Fruit fly (Drosophila melanogaster): ENCODE measurements around the gene RpS3.
A peak's percentile ranks its signal among the peaks of the same experiment; 100 is the strongest.

The RpS3 gene

dm6 chr3R:23338290-23338689 is 20.3 kb upstream of the RpS3 start:
- no peak for TF ChIP-seq N (GFP tag; optimal IDR thresholded peaks at IDR 0.05)
- TF ChIP-seq Rel (GFP tag; optimal IDR thresholded peaks at IDR 0.05): no peak
- TF ChIP-seq Rel (tag; optimal IDR thresholded peaks at IDR 0.05): peak; percentile 18

- TF ChIP-seq fru (GFP tag; optimal IDR thresholded peaks at IDR 0.05) (no peak), Dfd (GFP tag; optimal IDR thresholded peaks at IDR 0.05) (no peak), psq (GFP tag; optimal IDR thresholded peaks at IDR 0.05) (no peak), Hnf4 (GFP tag; optimal IDR thresholded peaks at IDR 0.05) (no peak), sage (GFP tag; optimal IDR thresholded peaks at IDR 0.05) (no peak), woc (GFP tag; optimal IDR thresholded peaks at IDR 0.05) (no peak), Vsx2 (GFP tag; optimal IDR thresholded peaks at IDR 0.05; ENCODE audit: partially characterized antibody) (no peak), br (GFP tag; optimal IDR thresholded peaks at IDR 0.05) (no peak), N (GFP tag; optimal IDR thresholded peaks at IDR 0.05) (no peak)
These were observed 18.0 kb upstream of the RpS3 start for dm6 chr3R:23340621-23341020.

DNA sequence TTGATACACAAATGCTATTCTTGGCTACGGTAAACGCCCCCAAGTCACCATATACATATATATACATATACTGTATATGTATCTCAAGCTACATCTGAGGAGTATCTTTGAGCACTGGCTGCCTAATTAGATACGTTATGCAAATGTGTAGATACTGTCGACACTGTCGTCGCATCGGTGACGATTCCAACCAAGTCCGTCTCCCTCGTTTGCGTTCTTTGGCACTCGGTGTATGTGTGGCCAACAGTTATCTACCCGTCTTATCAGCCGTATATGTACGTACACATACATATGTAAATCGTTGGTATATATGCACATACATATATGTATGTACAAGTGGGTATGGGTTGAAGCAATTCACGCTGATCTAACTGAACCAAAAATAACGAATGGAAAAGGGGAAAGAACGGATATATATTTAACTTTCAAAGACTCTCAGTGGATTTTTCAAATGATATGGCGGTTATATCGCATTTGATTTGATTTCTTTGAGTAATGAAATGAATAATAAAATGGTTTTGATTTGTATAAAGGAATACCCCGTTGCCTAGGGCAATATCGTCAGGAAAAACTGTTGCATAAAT is 16.8 kb upstream of the RpS3 start:
- TF ChIP-seq rgr (GFP tag; optimal IDR thresholded peaks at IDR 0.05): no peak
- TF ChIP-seq sv (GFP tag; optimal IDR thresholded peaks at IDR 0.05): no peak
- TF ChIP-seq Sp1 (GFP tag; optimal IDR thresholded peaks at IDR 0.05): no peak
- no peak for TF ChIP-seq brk (GFP tag; optimal IDR thresholded peaks at IDR 0.05)
- TF ChIP-seq foxo (GFP tag; optimal IDR thresholded peaks at IDR 0.05): no peak
- TF ChIP-seq jim (GFP tag; optimal IDR thresholded peaks at IDR 0.05): no peak
- no peak for TF ChIP-seq Abd-B (GFP tag; optimal IDR thresholded peaks at IDR 0.05)
- TF ChIP-seq Rel (GFP tag; optimal IDR thresholded peaks at IDR 0.05): no peak
- peak; percentile 97 for TF ChIP-seq Rel (tag; optimal IDR thresholded peaks at IDR 0.05)

DNA sequence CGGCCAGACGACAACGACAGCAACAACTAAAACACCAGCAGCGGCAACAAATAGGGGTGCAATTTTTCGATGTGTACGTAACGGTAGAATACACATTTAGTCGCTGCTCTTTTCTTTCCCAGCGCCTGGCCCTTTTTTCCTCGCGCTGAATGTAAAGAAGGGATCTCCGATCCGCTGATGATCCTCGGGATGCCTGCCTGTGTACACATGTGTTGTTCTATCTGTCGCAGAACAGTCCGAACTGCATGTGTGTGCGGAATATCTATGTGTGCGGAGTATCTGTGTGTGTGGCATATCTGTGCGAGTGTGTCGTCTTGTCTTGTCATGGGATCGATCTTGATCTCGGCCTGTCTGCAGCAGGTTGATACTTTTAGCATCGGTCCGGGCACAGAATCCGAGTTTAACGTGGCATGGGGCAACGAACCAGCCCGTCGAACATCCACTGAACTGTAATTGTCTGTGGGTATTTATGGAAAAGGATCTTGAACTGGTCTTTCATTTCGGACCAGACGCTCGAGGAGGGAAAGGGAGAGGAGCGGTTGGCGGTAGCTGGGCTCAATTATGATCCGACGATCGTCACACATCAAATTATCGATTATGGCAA is 14.8 kb upstream of the RpS3 start:
- TF ChIP-seq Jra (GFP tag; optimal IDR thresholded peaks at IDR 0.05) (no peak), ey (GFP tag; optimal IDR thresholded peaks at IDR 0.05) (no peak), Hnf4 (GFP tag; optimal IDR thresholded peaks at IDR 0.05) (no peak), CG32264 (GFP tag; optimal IDR thresholded peaks at IDR 0.05) (no peak), sage (GFP tag; optimal IDR thresholded peaks at IDR 0.05) (no peak), Hr83 (GFP tag; optimal IDR thresholded peaks at IDR 0.05; ENCODE audit: poor library complexity, severe bottlenecking) (no peak), HLH106 (tag; optimal IDR thresholded peaks at IDR 0.05) (no peak), Dif (GFP tag; optimal IDR thresholded peaks at IDR 0.05; ENCODE audit: partially characterized antibody) (no peak), Myc (optimal IDR thresholded peaks at IDR 0.05) (no peak), Sp1 (GFP tag; optimal IDR thresholded peaks at IDR 0.05) (no peak), sv (GFP tag; optimal IDR thresholded peaks at IDR 0.05) (no peak), GATAd (GFP tag; optimal IDR thresholded peaks at IDR 0.05) (no peak), CrebA (GFP tag; optimal IDR thresholded peaks at IDR 0.05; ENCODE audit: borderline replicate concordance) (no peak), N (GFP tag; optimal IDR thresholded peaks at IDR 0.05) (no peak), foxo (GFP tag; optimal IDR thresholded peaks at IDR 0.05) (no peak), h (GFP tag; optimal IDR thresholded peaks at IDR 0.05) (no peak), fru (GFP tag; optimal IDR thresholded peaks at IDR 0.05) (no peak), pan (optimal IDR thresholded peaks at IDR 0.05) (no peak)

DNA sequence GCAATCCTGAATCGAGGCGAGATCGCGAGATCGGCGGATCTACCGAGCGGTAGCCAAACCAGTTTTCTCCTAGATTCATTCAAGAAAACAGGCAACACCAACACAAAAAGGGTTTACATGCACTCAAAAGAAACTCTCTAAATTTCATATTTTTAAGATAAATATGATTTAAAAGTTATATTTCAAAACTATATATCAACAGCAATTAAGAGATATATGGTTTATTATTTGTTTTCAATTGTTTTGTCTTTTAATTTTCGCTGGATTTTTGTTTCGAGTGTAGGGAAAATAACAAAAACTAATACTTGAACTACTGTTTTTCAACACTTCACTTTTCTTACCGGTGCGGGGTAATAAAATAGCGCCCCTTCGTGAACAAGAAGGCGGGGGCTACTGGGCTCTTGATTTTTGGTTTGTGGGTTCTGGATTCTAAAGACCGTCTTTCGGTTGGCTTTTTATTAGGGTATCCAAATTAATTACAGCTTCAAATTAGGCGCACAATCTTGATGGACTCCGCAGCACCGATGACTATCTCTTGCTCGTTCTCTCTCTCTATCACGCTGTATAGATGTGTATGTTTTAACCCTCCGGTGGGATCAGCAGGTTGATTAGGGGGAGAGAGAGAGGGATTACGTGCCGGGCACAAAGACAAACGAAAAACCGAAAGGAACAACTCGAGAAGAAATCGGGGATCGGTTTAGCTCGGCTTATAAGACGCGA is 13.4 kb upstream of the RpS3 start:
- no peak for TF ChIP-seq N (GFP tag; optimal IDR thresholded peaks at IDR 0.05)
- TF ChIP-seq dmrt93B (GFP tag; optimal IDR thresholded peaks at IDR 0.05): no peak
- no peak for TF ChIP-seq br (GFP tag; optimal IDR thresholded peaks at IDR 0.05)
- TF ChIP-seq Abd-B (GFP tag; optimal IDR thresholded peaks at IDR 0.05): no peak
- TF ChIP-seq dsf (GFP tag; optimal IDR thresholded peaks at IDR 0.05; ENCODE audit: borderline replicate concordance): no peak
- no peak for TF ChIP-seq CrebA (GFP tag; optimal IDR thresholded peaks at IDR 0.05; ENCODE audit: borderline replicate concordance)
- TF ChIP-seq fru (GFP tag; optimal IDR thresholded peaks at IDR 0.05): no peak
- no peak for TF ChIP-seq foxo (GFP tag; optimal IDR thresholded peaks at IDR 0.05)
- TF ChIP-seq CG32264 (GFP tag; optimal IDR thresholded peaks at IDR 0.05): no peak
- no peak for TF ChIP-seq woc (GFP tag; optimal IDR thresholded peaks at IDR 0.05)
- no peak for TF ChIP-seq Sp1 (GFP tag; optimal IDR thresholded peaks at IDR 0.05)

Measured in whole organism, wandering third instar larva.